Worm (Caenorhabditis elegans) whole organism, late embryonic: ENCODE results near the gene rbg-3.

Source experiments
- F13H6.1 ChIP-seq: sonication (generic microtip); optimal IDR thresholded peaks from 2 replicates; lab custom pipeline; 2016; ENCODE audit warnings: missing genetic modification characterization, missing compliant biosample characterization
- K02D7.2 ChIP-seq: sonication (generic microtip); optimal IDR thresholded peaks from 2 replicates; lab custom pipeline; 2017; ENCODE audit warnings: mild to moderate bottlenecking, missing genetic modification characterization, missing compliant biosample characterization
- K09A11.1 ChIP-seq: sonication (generic microtip); optimal IDR thresholded peaks from 2 replicates; lab custom pipeline; 2017; ENCODE audit warnings: antibody characterized with exemption, mild to moderate bottlenecking, missing genetic modification characterization, missing compliant biosample characterization; ENCODE audit not compliant: insufficient read depth
- Y22D7AL.16 ChIP-seq: sonication (generic microtip); optimal IDR thresholded peaks from 2 replicates; lab custom pipeline; 2016; ENCODE audit warnings: missing genetic modification characterization, missing compliant biosample characterization
- ahr-1 ChIP-seq: sonication (generic microtip); optimal IDR thresholded peaks from 2 replicates; lab custom pipeline; 2016; ENCODE audit warnings: missing genetic modification characterization, missing compliant biosample characterization
- ama-1 ChIP-seq: fragments of 150-350 bp; optimal IDR thresholded peaks from 2 replicates; lab custom pipeline; 2014
- ceh-14 ChIP-seq: sonication (generic microtip); optimal IDR thresholded peaks from 2 replicates; lab custom pipeline; 2016; ENCODE audit warnings: missing genotype, missing genetic modification characterization, missing compliant biosample characterization
- ceh-18 ChIP-seq: sonication (generic microtip); optimal IDR thresholded peaks from 2 replicates; lab custom pipeline; 2016; ENCODE audit warnings: missing genetic modification characterization, missing compliant biosample characterization
- ceh-19 ChIP-seq: fragments of 200-800 bp; sonication (Bioruptor generic); optimal IDR thresholded peaks from 2 replicates; lab custom pipeline; 2018; ENCODE audit warnings: mild to moderate bottlenecking, missing genetic modification characterization, missing compliant biosample characterization
- ceh-30 ChIP-seq: fragments of 150-350 bp; optimal IDR thresholded peaks from 2 replicates; lab custom pipeline; 2014; ENCODE audit warnings: missing biosample characterization, missing genetic modification characterization
- ceh-31 ChIP-seq: sonication (generic microtip); optimal IDR thresholded peaks from 2 replicates; lab custom pipeline; 2016; ENCODE audit warnings: missing genetic modification characterization, missing compliant biosample characterization
- ceh-34 ChIP-seq: sonication (generic microtip); optimal IDR thresholded peaks from 2 replicates; lab custom pipeline; 2016; ENCODE audit warnings: mild to moderate bottlenecking, missing genetic modification characterization, missing compliant biosample characterization
- ceh-45 ChIP-seq: fragments of 200-800 bp; sonication (Bioruptor generic); IDR thresholded peaks from 2 replicates; pipeline ENCODE4 v1.3.6; 2022; ENCODE audit warnings: missing genetic modification reagents, missing genetic modification characterization, missing compliant biosample characterization
- ceh-6 ChIP-seq: fragments of 200-800 bp; sonication (Bioruptor generic); optimal IDR thresholded peaks from 2 replicates; lab custom pipeline; 2018; ENCODE audit warnings: mild to moderate bottlenecking, missing genetic modification characterization, missing compliant biosample characterization
- dmd-4 ChIP-seq: sonication (generic microtip); optimal IDR thresholded peaks from 2 replicates; lab custom pipeline; 2016; ENCODE audit warnings: borderline replicate concordance, missing genetic modification characterization, missing compliant biosample characterization
- elt-2 ChIP-seq: sonication (generic microtip); optimal IDR thresholded peaks from 2 replicates; lab custom pipeline; 2016; ENCODE audit warnings: missing genetic modification reagents, missing genetic modification characterization, missing compliant biosample characterization
- elt-4 ChIP-seq: sonication (generic microtip); optimal IDR thresholded peaks from 2 replicates; lab custom pipeline; 2016; ENCODE audit warnings: missing genetic modification characterization, missing compliant biosample characterization
- ets-4 ChIP-seq: sonication (generic microtip); optimal IDR thresholded peaks from 2 replicates; lab custom pipeline; 2016; ENCODE audit warnings: missing genetic modification characterization, missing compliant biosample characterization
- eyg-1 ChIP-seq: sonication (generic microtip); optimal IDR thresholded peaks from 2 replicates; lab custom pipeline; 2016; ENCODE audit warnings: missing genotype, missing genetic modification characterization, missing compliant biosample characterization
- fax-1 ChIP-seq: sonication (generic microtip); optimal IDR thresholded peaks from 2 replicates; lab custom pipeline; 2016; ENCODE audit warnings: missing genotype, missing genetic modification characterization, missing compliant biosample characterization
- gmeb-2 ChIP-seq: sonication (generic microtip); optimal IDR thresholded peaks from 2 replicates; lab custom pipeline; 2016; ENCODE audit warnings: missing genetic modification characterization, inconsistent platforms, missing compliant biosample characterization
- hlh-13 ChIP-seq: fragments of 200-800 bp; sonication (Bioruptor generic); optimal IDR thresholded peaks from 2 replicates; lab custom pipeline; 2018; ENCODE audit warnings: mild to moderate bottlenecking, missing genetic modification characterization, missing compliant biosample characterization
- hlh-6 ChIP-seq: sonication (generic microtip); optimal IDR thresholded peaks from 2 replicates; lab custom pipeline; 2016; ENCODE audit warnings: missing genotype, missing genetic modification characterization, missing compliant biosample characterization
- lin-11 ChIP-seq: fragments of 200-800 bp; sonication (Bioruptor generic); optimal IDR thresholded peaks from 2 replicates; lab custom pipeline; 2018; ENCODE audit warnings: mild to moderate bottlenecking, missing genetic modification characterization, missing compliant biosample characterization
- mec-3 ChIP-seq: sonication (generic microtip); optimal IDR thresholded peaks from 2 replicates; lab custom pipeline; 2016; ENCODE audit warnings: borderline replicate concordance, missing genetic modification characterization, missing compliant biosample characterization
- nfya-1 ChIP-seq: sonication (generic microtip); optimal IDR thresholded peaks from 2 replicates; lab custom pipeline; 2017; ENCODE audit warnings: missing genetic modification characterization, mild to moderate bottlenecking, missing compliant biosample characterization, antibody characterized with exemption, moderate library complexity
- nhr-11 ChIP-seq: fragments of 150-350 bp; optimal IDR thresholded peaks from 2 replicates; lab custom pipeline; 2014; ENCODE audit warnings: missing biosample characterization, missing genetic modification characterization
- nhr-232 ChIP-seq: sonication (generic microtip); optimal IDR thresholded peaks from 2 replicates; lab custom pipeline; 2016; ENCODE audit warnings: missing genetic modification characterization, missing compliant biosample characterization
- odd-2 ChIP-seq: sonication (generic microtip); optimal IDR thresholded peaks from 2 replicates; lab custom pipeline; 2017; ENCODE audit warnings: antibody characterized with exemption, mild to moderate bottlenecking, missing genetic modification characterization, missing compliant biosample characterization
- pha-2 ChIP-seq: sonication (generic microtip); optimal IDR thresholded peaks from 2 replicates; lab custom pipeline; 2017; ENCODE audit warnings: mild to moderate bottlenecking, missing genetic modification characterization, missing compliant biosample characterization
- pha-4 ChIP-seq: fragments of 150-350 bp; optimal IDR thresholded peaks from 2 replicates; lab custom pipeline; 2018; ENCODE audit warnings: missing biosample characterization, missing genetic modification reagents, missing genetic modification characterization
- pqm-1 ChIP-seq: sonication (generic microtip); optimal IDR thresholded peaks from 2 replicates; lab custom pipeline; 2016; ENCODE audit warnings: missing genetic modification characterization, missing compliant biosample characterization
- pros-1 ChIP-seq: fragments of 150-350 bp; optimal IDR thresholded peaks from 2 replicates; lab custom pipeline; 2014; ENCODE audit warnings: missing biosample characterization, missing genetic modification reagents, missing genetic modification characterization
- ref-2 ChIP-seq: sonication (generic microtip); optimal IDR thresholded peaks from 2 replicates; lab custom pipeline; 2016; ENCODE audit warnings: missing genetic modification characterization, missing compliant biosample characterization
- sdc-2 ChIP-seq: sonication (generic microtip); optimal IDR thresholded peaks from 2 replicates; lab custom pipeline; 2016; ENCODE audit warnings: missing genotype, missing genetic modification characterization, missing compliant biosample characterization
- sox-2 ChIP-seq: fragments of 200-800 bp; sonication (Bioruptor generic); IDR thresholded peaks from 2 replicates; pipeline ENCODE4 v1.3.6; 2022; ENCODE audit warnings: missing genetic modification reagents, missing genetic modification characterization, missing compliant biosample characterization
- sox-4 ChIP-seq: sonication (generic microtip); optimal IDR thresholded peaks from 2 replicates; lab custom pipeline; 2017; ENCODE audit warnings: mild to moderate bottlenecking, missing genetic modification characterization, inconsistent platforms, missing compliant biosample characterization
- tbx-7 ChIP-seq: sonication (generic microtip); optimal IDR thresholded peaks from 2 replicates; lab custom pipeline; 2016; ENCODE audit warnings: missing genotype, missing genetic modification characterization, missing compliant biosample characterization
- ttx-3 ChIP-seq: sonication (generic microtip); optimal IDR thresholded peaks from 2 replicates; lab custom pipeline; 2016; ENCODE audit warnings: missing genetic modification reagents, missing genetic modification characterization, missing compliant biosample characterization
- unc-42 ChIP-seq: sonication (generic microtip); optimal IDR thresholded peaks from 2 replicates; lab custom pipeline; 2016; ENCODE audit warnings: missing genotype, missing genetic modification characterization, missing compliant biosample characterization
- unc-55 ChIP-seq: sonication (generic microtip); optimal IDR thresholded peaks from 2 replicates; lab custom pipeline; 2017; ENCODE audit warnings: missing biosample characterization, missing genetic modification reagents, missing genetic modification characterization
- ztf-16 ChIP-seq: sonication (generic microtip); optimal IDR thresholded peaks from 2 replicates; lab custom pipeline; 2017; ENCODE audit warnings: missing genetic modification characterization, missing compliant biosample characterization

Gene rbg-3

DNA sequence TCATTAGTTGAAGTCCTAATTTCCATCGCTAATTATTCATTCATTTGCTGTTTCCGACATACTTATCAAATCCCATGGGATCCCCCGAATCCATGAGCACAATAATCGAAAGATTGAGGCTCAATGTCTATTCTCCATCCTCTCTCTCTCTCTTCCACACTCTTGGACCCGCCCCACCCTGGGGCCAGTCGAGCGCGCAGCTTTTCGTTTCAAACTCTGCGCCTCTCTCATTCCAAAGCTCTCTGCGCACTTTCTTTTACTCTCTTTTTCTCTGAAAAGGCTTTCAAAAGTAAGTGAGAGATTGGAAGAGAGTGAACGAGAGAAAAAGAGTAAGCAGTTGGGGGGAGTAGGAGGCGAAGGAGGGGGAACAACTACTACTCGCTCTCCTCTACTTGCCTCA lies 32.5 kb upstream of the rbg-3 start, which contains the start of gene acy-1 (continued):
- no peak for TF ChIP-seq fax-1 (tag; lab: Kevin White, UChicago)
- no peak for TF ChIP-seq odd-2
- TF ChIP-seq pha-2 (tag; lab: Kevin White, UChicago), result no peak
- TF ChIP-seq K09A11.1 (tag; lab: Kevin White, UChicago), result no peak
- TF ChIP-seq ceh-45 (GFP tag; lab: Robert Waterston, UW), result no peak
- TF ChIP-seq ceh-30, result no peak
- TF ChIP-seq nhr-11 (tag; lab: Kevin White, UChicago), result no peak
- no peak for TF ChIP-seq ama-1 (lab: Kevin White, UChicago)
- TF ChIP-seq F13H6.1 (tag; lab: Kevin White, UChicago), result no peak
- TF ChIP-seq pros-1 (tag; lab: Kevin White, UChicago), result no peak
- TF ChIP-seq pha-4 (tag; lab: Kevin White, UChicago), result no peak
- TF ChIP-seq ets-4 (tag; lab: Kevin White, UChicago), result peak; percentile 50
- no peak for TF ChIP-seq ztf-16
- TF ChIP-seq elt-2, result no peak
- TF ChIP-seq unc-55, result peak; percentile 90
- TF ChIP-seq sdc-2 (tag; lab: Kevin White, UChicago), result peak; percentile 40
- peak; percentile 2 for TF ChIP-seq ceh-19
- no peak for TF ChIP-seq pqm-1 (tag; lab: Kevin White, UChicago)
- peak; percentile 77 for TF ChIP-seq ceh-14 (tag; lab: Kevin White, UChicago)
- TF ChIP-seq mec-3 (tag; lab: Kevin White, UChicago), result no peak
- TF ChIP-seq ahr-1 (tag; lab: Kevin White, UChicago), result no peak
- peak; percentile 25 for TF ChIP-seq sox-4 (tag; lab: Kevin White, UChicago)
- no peak for TF ChIP-seq tbx-7 (tag; lab: Kevin White, UChicago)
- no peak for TF ChIP-seq Y22D7AL.16
- TF ChIP-seq elt-4 (tag; lab: Kevin White, UChicago), result no peak
- TF ChIP-seq ceh-34 (tag; lab: Kevin White, UChicago), result peak; percentile 79
- TF ChIP-seq sox-2 (GFP tag; lab: Robert Waterston, UW), result no peak
- TF ChIP-seq unc-42 (tag; lab: Kevin White, UChicago), result peak; percentile 80
- no peak for TF ChIP-seq lin-11 (tag; lab: Kevin White, UChicago)
- TF ChIP-seq gmeb-2 (tag; lab: Kevin White, UChicago), result no peak
- no peak for TF ChIP-seq K02D7.2 (tag; lab: Kevin White, UChicago)
- TF ChIP-seq hlh-13 (GFP tag; lab: Kevin White, UChicago), result no peak
- TF ChIP-seq dmd-4, result no peak
- no peak for TF ChIP-seq ceh-6 (GFP tag; lab: Kevin White, UChicago)

DNA sequence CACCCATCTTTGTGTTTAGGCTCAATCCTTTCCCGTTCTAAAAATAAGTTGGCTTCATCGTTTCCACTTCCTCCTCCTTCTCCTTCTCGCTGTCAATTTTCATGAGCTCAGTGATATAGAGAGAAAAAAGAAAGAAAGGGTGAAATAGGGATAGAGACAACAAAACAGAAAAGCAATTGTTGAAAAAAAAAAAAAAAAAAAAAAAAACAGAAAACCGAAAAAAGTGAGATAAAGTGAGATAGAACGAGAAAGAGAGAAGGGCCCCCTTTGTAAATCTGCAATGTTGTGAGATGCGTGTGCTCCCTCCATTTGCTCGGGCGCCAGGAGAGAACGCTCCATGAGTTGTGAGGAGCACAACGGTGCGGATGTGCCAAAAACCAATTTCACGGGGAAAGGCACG lies 30.3 kb upstream of the rbg-3 start:
- TF ChIP-seq unc-42 (tag; lab: Kevin White, UChicago), result peak; percentile 17
- TF ChIP-seq unc-55, result no peak
- no peak for TF ChIP-seq ref-2
- no peak for TF ChIP-seq nhr-232 (tag; lab: Kevin White, UChicago)
- TF ChIP-seq ceh-30, result no peak
- TF ChIP-seq ceh-18 (tag; lab: Kevin White, UChicago), result peak; percentile 14
- TF ChIP-seq fax-1 (tag; lab: Kevin White, UChicago), result no peak
- TF ChIP-seq eyg-1 (tag; lab: Kevin White, UChicago), result no peak
- TF ChIP-seq ama-1 (lab: Kevin White, UChicago), result no peak
- no peak for TF ChIP-seq hlh-6 (tag; lab: Kevin White, UChicago)
- no peak for TF ChIP-seq ets-4 (tag; lab: Kevin White, UChicago)

DNA sequence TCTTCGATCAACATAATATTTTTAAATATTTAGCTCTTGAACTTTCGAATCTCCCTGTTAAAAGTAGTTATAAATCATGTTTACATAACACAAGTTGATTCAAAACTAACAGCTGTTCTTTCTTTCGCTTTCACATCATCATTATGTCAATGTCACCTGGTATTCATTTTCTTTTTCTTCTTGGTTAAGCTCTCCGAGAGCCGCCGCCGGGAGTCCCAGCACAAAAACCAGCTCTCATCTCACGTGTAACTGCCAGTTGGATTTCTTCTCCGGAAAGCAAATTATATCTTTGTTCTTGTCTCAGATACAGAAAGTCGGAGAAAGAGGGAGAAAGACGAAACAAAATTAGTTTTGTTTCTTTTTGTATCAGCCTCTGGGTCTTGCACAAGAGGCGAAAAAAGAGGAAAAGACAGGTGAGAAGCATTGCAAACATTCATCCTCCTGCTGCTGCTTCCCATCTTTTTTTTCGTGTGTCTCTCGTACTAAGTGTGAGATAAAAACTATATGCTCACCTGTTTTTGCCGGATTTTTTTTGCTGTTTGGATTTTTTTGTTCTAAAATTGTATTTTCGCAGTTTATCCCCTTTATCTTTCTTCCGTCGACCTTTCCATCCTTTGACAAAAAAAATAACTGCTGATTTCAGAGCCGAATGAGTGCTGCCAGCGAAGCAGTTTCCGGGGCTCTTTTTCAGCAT lies 22.8 kb upstream of the rbg-3 start, which contains the start of gene F17C8.3:
Gene F17C8.3 (plus strand): TSS at position 644 of the 694 bp plus-strand sequence.
- TF ChIP-seq sox-4 (tag; lab: Kevin White, UChicago), result no peak
- TF ChIP-seq nfya-1 (tag; lab: Kevin White, UChicago), result no peak
- TF ChIP-seq ceh-18 (tag; lab: Kevin White, UChicago), result peak; percentile 69
- no peak for TF ChIP-seq K02D7.2 (tag; lab: Kevin White, UChicago)
- no peak for TF ChIP-seq ceh-31
- no peak for TF ChIP-seq ttx-3
